Worm (Caenorhabditis elegans): ENCODE results near the gene ketn-1.

ketn-1 gene

ce11 chrV:2807760-2808159 lies at the start of gene ketn-1:
Gene ketn-1, minus strand, starts transcription at chrV:2807860.
- TF ChIP-seq B0310.2 (tag; optimal IDR thresholded peaks at IDR 0.05) (no peak), ceh-36 (tag; optimal IDR thresholded peaks at IDR 0.05) (no peak), tbx-37 (GFP tag; conservative IDR thresholded peaks at IDR 0.05) (no peak), aly-1 (tag; optimal IDR thresholded peaks at IDR 0.05) (no peak), tra-4 (tag; optimal IDR thresholded peaks at IDR 0.05) (no peak), pes-1 (GFP tag; IDR thresholded peaks at IDR 0.05) (no peak), hmbx-1 (tag; optimal IDR thresholded peaks at IDR 0.05) (no peak), scrt-1 (GFP tag; IDR thresholded peaks at IDR 0.05) (no peak), tbx-11 (GFP tag; IDR thresholded peaks at IDR 0.05) (no peak; the same call in 1 of the 2 replicates), ets-7 (tag; optimal IDR thresholded peaks at IDR 0.05) (no peak), flt-1 (GFP tag; IDR thresholded peaks at IDR 0.05) (no peak), ama-1 (optimal IDR thresholded peaks at IDR 0.05) (no peak)

- TF ChIP-seq F13C5.2 (tag; optimal IDR thresholded peaks at IDR 0.05), result no peak
- no peak for TF ChIP-seq tbx-37 (GFP tag; conservative IDR thresholded peaks at IDR 0.05)
- no peak for TF ChIP-seq ceh-36 (tag; optimal IDR thresholded peaks at IDR 0.05)
- TF ChIP-seq scrt-1 (GFP tag; IDR thresholded peaks at IDR 0.05), result no peak
- no peak for TF ChIP-seq tra-4 (tag; optimal IDR thresholded peaks at IDR 0.05)
- TF ChIP-seq flt-1 (GFP tag; IDR thresholded peaks at IDR 0.05), result no peak
- no peak for TF ChIP-seq hmbx-1 (tag; optimal IDR thresholded peaks at IDR 0.05)
Observed at ce11 chrV:2855473-2855872, 47.8 kb upstream of the ketn-1 start, which contains the start of gene srj-57. Gene srj-57, minus strand, starts transcription at chrV:2855573.

- TF ChIP-seq F13C5.2 (tag; optimal IDR thresholded peaks at IDR 0.05), result no peak
- TF ChIP-seq ceh-13 (GFP tag; optimal IDR thresholded peaks at IDR 0.05), result no peak
- no peak for TF ChIP-seq sea-1 (GFP tag; conservative IDR thresholded peaks at IDR 0.05)
- TF ChIP-seq hmbx-1 (tag; optimal IDR thresholded peaks at IDR 0.05), result no peak
- TF ChIP-seq aly-1 (tag; optimal IDR thresholded peaks at IDR 0.05), result no peak
- no peak for TF ChIP-seq tbx-37 (GFP tag; conservative IDR thresholded peaks at IDR 0.05)
- TF ChIP-seq ets-7 (tag; optimal IDR thresholded peaks at IDR 0.05), result no peak
- TF ChIP-seq tbx-11 (GFP tag; IDR thresholded peaks at IDR 0.05), result no peak
Observed at ce11 chrV:2849071-2849470, 41.4 kb upstream of the ketn-1 start, which contains the start of gene ugt-53. Gene ugt-53, plus strand, starts transcription at chrV:2849343.

- TF ChIP-seq ets-7 (tag; optimal IDR thresholded peaks at IDR 0.05), result no peak
- no peak for TF ChIP-seq hmg-4 (GFP tag; optimal IDR thresholded peaks at IDR 0.05)
- TF ChIP-seq hmbx-1 (tag; optimal IDR thresholded peaks at IDR 0.05), result no peak
- no peak for TF ChIP-seq F13C5.2 (tag; optimal IDR thresholded peaks at IDR 0.05)
- TF ChIP-seq flt-1 (GFP tag; IDR thresholded peaks at IDR 0.05), result no peak
- no peak for TF ChIP-seq ceh-13 (GFP tag; optimal IDR thresholded peaks at IDR 0.05)
- TF ChIP-seq ceh-36 (tag; optimal IDR thresholded peaks at IDR 0.05), result no peak
- no peak for TF ChIP-seq hnd-1 (tag; optimal IDR thresholded peaks at IDR 0.05)
- no peak for TF ChIP-seq aly-1 (tag; optimal IDR thresholded peaks at IDR 0.05)
- no peak for TF ChIP-seq B0310.2 (tag; optimal IDR thresholded peaks at IDR 0.05)
- TF ChIP-seq scrt-1 (GFP tag; IDR thresholded peaks at IDR 0.05), result no peak
Observed at ce11 chrV:2848290-2848937, 40.8 kb upstream of the ketn-1 start, which contains the start of gene srj-49. Gene srj-49, minus strand, starts transcription at chrV:2848340.

- TF ChIP-seq sea-1 (GFP tag; conservative IDR thresholded peaks at IDR 0.05), result no peak
Observed at ce11 chrV:2845771-2846170, 38.1 kb upstream of the ketn-1 start, which contains the start of gene srj-44. Gene srj-44, minus strand, starts transcription at chrV:2845871.

ce11 chrV:2836501-2836900 lies 28.8 kb upstream of the ketn-1 start, which contains the start of gene srj-45:
Gene srj-45, minus strand, starts transcription at chrV:2836601.
- TF ChIP-seq tbx-11 (GFP tag; IDR thresholded peaks at IDR 0.05), result no peak
- TF ChIP-seq scrt-1 (GFP tag; IDR thresholded peaks at IDR 0.05), result no peak
- no peak for TF ChIP-seq ceh-13 (GFP tag; optimal IDR thresholded peaks at IDR 0.05)
- TF ChIP-seq flt-1 (GFP tag; IDR thresholded peaks at IDR 0.05), result no peak
- no peak for TF ChIP-seq ceh-36 (tag; optimal IDR thresholded peaks at IDR 0.05)
- no peak for TF ChIP-seq sea-1 (GFP tag; conservative IDR thresholded peaks at IDR 0.05)
- TF ChIP-seq B0310.2 (tag; optimal IDR thresholded peaks at IDR 0.05), result no peak
- no peak for TF ChIP-seq ama-1 (optimal IDR thresholded peaks at IDR 0.05)
- no peak for TF ChIP-seq hmbx-1 (tag; optimal IDR thresholded peaks at IDR 0.05)
- TF ChIP-seq tbx-37 (GFP tag; conservative IDR thresholded peaks at IDR 0.05), result no peak
- no peak for TF ChIP-seq ets-7 (tag; optimal IDR thresholded peaks at IDR 0.05)
- TF ChIP-seq F13C5.2 (tag; optimal IDR thresholded peaks at IDR 0.05), result no peak
- no peak for TF ChIP-seq hmg-4 (GFP tag; optimal IDR thresholded peaks at IDR 0.05)
- no peak for TF ChIP-seq aly-1 (tag; optimal IDR thresholded peaks at IDR 0.05)
- TF ChIP-seq hnd-1 (tag; optimal IDR thresholded peaks at IDR 0.05), result no peak
- TF ChIP-seq pes-1 (GFP tag; IDR thresholded peaks at IDR 0.05), result no peak
- no peak for TF ChIP-seq tra-4 (tag; optimal IDR thresholded peaks at IDR 0.05)

- TF ChIP-seq ceh-36 (tag; optimal IDR thresholded peaks at IDR 0.05) (no peak), F13C5.2 (tag; optimal IDR thresholded peaks at IDR 0.05) (no peak), tbx-37 (GFP tag; conservative IDR thresholded peaks at IDR 0.05) (no peak), flt-1 (GFP tag; IDR thresholded peaks at IDR 0.05) (no peak), hmbx-1 (tag; optimal IDR thresholded peaks at IDR 0.05) (no peak), scrt-1 (GFP tag; IDR thresholded peaks at IDR 0.05) (no peak), B0310.2 (tag; optimal IDR thresholded peaks at IDR 0.05) (no peak), ets-7 (tag; optimal IDR thresholded peaks at IDR 0.05) (no peak), hnd-1 (tag; optimal IDR thresholded peaks at IDR 0.05) (no peak), hmg-4 (GFP tag; optimal IDR thresholded peaks at IDR 0.05) (no peak), pes-1 (GFP tag; IDR thresholded peaks at IDR 0.05) (no peak)
Observed at ce11 chrV:2832666-2833065, 25.0 kb upstream of the ketn-1 start, which contains the start of gene srj-50. Gene srj-50, plus strand, starts transcription at chrV:2832966.

ce11 chrV:2830817-2831216 lies 23.2 kb upstream of the ketn-1 start, which contains the start of gene srw-2:
Gene srw-2, plus strand, starts transcription at chrV:2830878.
- TF ChIP-seq hmg-4 (GFP tag; optimal IDR thresholded peaks at IDR 0.05) (no peak), B0310.2 (tag; optimal IDR thresholded peaks at IDR 0.05) (no peak), tra-4 (tag; optimal IDR thresholded peaks at IDR 0.05) (no peak), flt-1 (GFP tag; IDR thresholded peaks at IDR 0.05) (no peak), hnd-1 (tag; optimal IDR thresholded peaks at IDR 0.05) (no peak), ets-7 (tag; optimal IDR thresholded peaks at IDR 0.05) (no peak), sea-1 (GFP tag; conservative IDR thresholded peaks at IDR 0.05) (no peak), pes-1 (GFP tag; IDR thresholded peaks at IDR 0.05) (no peak), scrt-1 (GFP tag; IDR thresholded peaks at IDR 0.05) (no peak), hmbx-1 (tag; optimal IDR thresholded peaks at IDR 0.05) (no peak), ceh-13 (GFP tag; optimal IDR thresholded peaks at IDR 0.05) (no peak), ceh-36 (tag; optimal IDR thresholded peaks at IDR 0.05) (no peak), ama-1 (optimal IDR thresholded peaks at IDR 0.05) (no peak), tbx-37 (GFP tag; conservative IDR thresholded peaks at IDR 0.05) (no peak), aly-1 (tag; optimal IDR thresholded peaks at IDR 0.05) (no peak), tbx-11 (GFP tag; IDR thresholded peaks at IDR 0.05) (no peak), F13C5.2 (tag; optimal IDR thresholded peaks at IDR 0.05) (no peak)

All from whole organism, early embryonic.